Fruit fly (Drosophila melanogaster) whole organism, adult: Measurements from ENCODE around the gene Dnaaf5.

Experiments used
- CG11617 ChIP-seq: fragments of 200-800 bp; sonication (Bioruptor generic); optimal IDR thresholded peaks from 2 replicates; lab custom pipeline; 2017; ENCODE audit warnings: mild to moderate bottlenecking, missing biosample characterization, missing genetic modification reagents, missing genetic modification characterization
- CG12768 ChIP-seq: fragments of 200-800 bp; sonication (Bioruptor generic); optimal IDR thresholded peaks from 2 replicates; lab custom pipeline; 2017; ENCODE audit warnings: missing biosample characterization, missing genetic modification characterization, mild to moderate bottlenecking, moderate library complexity, missing genetic modification reagents
- CG14711 ChIP-seq: fragments of 200-800 bp; sonication (Bioruptor generic); optimal IDR thresholded peaks from 2 replicates; lab custom pipeline; 2018; ENCODE audit warnings: missing biosample characterization, mild to moderate bottlenecking, missing genetic modification characterization, moderate library complexity
- CG1620 ChIP-seq: fragments of 200-800 bp; sonication (Bioruptor generic); optimal IDR thresholded peaks from 2 replicates; lab custom pipeline; 2016; ENCODE audit warnings: missing biosample characterization, missing genetic modification characterization
- CG33017 ChIP-seq: fragments of 200-800 bp; sonication (Bioruptor generic); optimal IDR thresholded peaks from 2 replicates; lab custom pipeline; 2018; ENCODE audit warnings: missing biosample characterization, mild to moderate bottlenecking, missing genetic modification characterization, moderate library complexity
- CG5204 ChIP-seq: fragments of 200-800 bp; sonication (Bioruptor generic); optimal IDR thresholded peaks from 2 replicates; lab custom pipeline; 2016; ENCODE audit warnings: missing biosample characterization, missing genetic modification characterization
- CG7045 ChIP-seq: fragments of 200-800 bp; sonication (Bioruptor generic); optimal IDR thresholded peaks from 2 replicates; lab custom pipeline; 2017; ENCODE audit warnings: missing biosample characterization, mild to moderate bottlenecking, missing genetic modification characterization
- CG7101 ChIP-seq: fragments of 200-800 bp; sonication (Bioruptor generic); optimal IDR thresholded peaks from 2 replicates; lab custom pipeline; 2018; ENCODE audit warnings: missing biosample characterization, mild to moderate bottlenecking, missing genetic modification characterization, moderate library complexity
- Clk ChIP-seq: fragments of 200-800 bp; sonication (Bioruptor generic); optimal IDR thresholded peaks from 2 replicates; lab custom pipeline; 2017; ENCODE audit warnings: missing biosample characterization, missing genetic modification characterization
- Crg-1 ChIP-seq: fragments of 200-800 bp; sonication (Bioruptor generic); optimal IDR thresholded peaks from 2 replicates; lab custom pipeline; 2016; ENCODE audit warnings: missing biosample characterization, missing genetic modification characterization
- Hr96 ChIP-seq: fragments of 200-800 bp; sonication (Bioruptor generic); optimal IDR thresholded peaks from 2 replicates; lab custom pipeline; 2016; ENCODE audit warnings: missing biosample characterization, missing genetic modification characterization
- Mnt ChIP-seq: fragments of 200-800 bp; sonication (Bioruptor generic); optimal IDR thresholded peaks from 2 replicates; lab custom pipeline; 2016; ENCODE audit warnings: missing biosample characterization, mild to moderate bottlenecking, missing genetic modification characterization
- bab1 ChIP-seq: fragments of 200-800 bp; sonication (Bioruptor generic); optimal IDR thresholded peaks from 3 replicates; lab custom pipeline; 2019; ENCODE audit warnings: missing biosample characterization, mild to moderate bottlenecking, missing genetic modification characterization, moderate library complexity
- cic ChIP-seq: fragments of 200-800 bp; sonication (Bioruptor generic); optimal IDR thresholded peaks from 2 replicates; lab custom pipeline; 2017; ENCODE audit warnings: missing biosample characterization, mild to moderate bottlenecking, missing genetic modification characterization, moderate library complexity
- cnc ChIP-seq, 2 experiments: fragments of >200 bp; optimal IDR thresholded peaks; 2 replicates each; lab custom pipeline; 2017
- kay ChIP-seq: fragments of 200-800 bp; sonication (Bioruptor generic); peaks from one replicate; lab custom pipeline; 2016; ENCODE audit warnings: missing biosample characterization, missing genetic modification characterization, borderline replicate concordance
- ovo ChIP-seq: fragments of 200-800 bp; sonication (Bioruptor generic); optimal IDR thresholded peaks from 2 replicates; lab custom pipeline; 2016; ENCODE audit warnings: missing biosample characterization, missing genetic modification characterization
- pad ChIP-seq: fragments of 200-800 bp; sonication (Bioruptor generic); optimal IDR thresholded peaks from 3 replicates; lab custom pipeline; 2017; ENCODE audit warnings: missing biosample characterization, missing genetic modification characterization, mild to moderate bottlenecking, moderate library complexity, missing genetic modification reagents
- tj ChIP-seq: fragments of 200-800 bp; sonication (Bioruptor generic); optimal IDR thresholded peaks from 3 replicates; lab custom pipeline; 2017; ENCODE audit warnings: missing biosample characterization, mild to moderate bottlenecking, missing genetic modification characterization, moderate library complexity
- toe ChIP-seq: fragments of 200-800 bp; sonication (Bioruptor generic); optimal IDR thresholded peaks from 2 replicates; lab custom pipeline; 2016; ENCODE audit warnings: missing biosample characterization, missing genetic modification characterization

Dnaaf5 gene

DNA sequence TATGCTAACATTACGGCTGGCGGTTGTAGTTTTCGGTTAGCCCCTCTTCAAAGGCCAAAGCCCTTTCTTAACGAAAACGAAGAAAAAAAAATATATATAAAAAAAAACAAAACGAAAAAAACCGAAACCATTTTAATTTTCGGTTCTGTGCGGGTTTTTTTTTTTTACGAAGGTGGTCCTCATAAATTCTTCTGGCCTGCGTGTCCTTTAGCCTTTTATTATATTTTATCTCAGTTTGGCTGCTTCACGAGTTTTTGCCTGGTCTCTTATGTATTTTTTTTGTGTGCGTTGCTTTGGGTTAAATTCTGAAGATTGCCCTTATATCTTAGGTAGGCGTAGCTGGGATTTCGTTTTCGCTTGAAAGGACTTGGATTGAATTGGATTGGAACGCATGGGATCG is 37.0 kb upstream of the Dnaaf5 start:
- TF ChIP-seq Crg-1 (no peak), CG7101 (no peak), Clk (GFP tag; lab: Kevin White, UChicago) (no peak), tj (GFP tag; lab: Kevin White, UChicago) (no peak), kay (GFP tag; lab: Kevin White, UChicago) (peak; percentile 37), CG33017 (tag; lab: Kevin White, UChicago) (no peak), toe (no peak), CG12768 (no peak)

- TF ChIP-seq toe (no peak), CG11617 (GFP tag; lab: Kevin White, UChicago) (no peak), cnc (optimal IDR thresholded peaks at IDR 0.05; lab: Kevin White, UChicago) (no peak), ovo (GFP tag; lab: Kevin White, UChicago) (no peak), CG1620 (GFP tag; lab: Kevin White, UChicago) (no peak), pad (GFP tag; lab: Kevin White, UChicago) (no peak), Crg-1 (no peak), CG5204 (GFP tag; lab: Kevin White, UChicago) (no peak), bab1 (GFP tag; lab: Kevin White, UChicago) (no peak)
These were observed 36.3 kb upstream of the Dnaaf5 start for dm6 chr3R:14397927-14398326.

DNA sequence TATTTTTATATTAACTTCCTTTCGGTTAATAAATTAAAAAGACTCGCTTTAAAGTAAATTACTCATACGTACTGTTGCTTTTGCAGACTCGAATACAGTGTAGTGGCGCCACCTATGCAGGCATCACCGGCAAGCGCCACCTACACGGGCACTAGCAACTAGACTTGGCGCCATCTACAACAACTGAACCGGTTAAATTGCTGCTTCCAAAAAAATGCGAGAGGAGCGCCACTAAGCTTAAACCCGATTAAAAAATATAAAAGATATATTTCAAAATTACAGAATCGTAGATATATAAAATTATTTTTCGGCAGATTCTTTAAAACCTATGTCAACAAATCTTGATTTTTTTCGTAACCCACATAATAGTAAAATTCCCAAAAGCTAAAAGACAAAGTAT is 29.7 kb upstream of the Dnaaf5 start:
- TF ChIP-seq CG12768 (peak; percentile 3), cnc (optimal IDR thresholded peaks at IDR 0.05; lab: Kevin White, UChicago) (no peak), CG11617 (GFP tag; lab: Kevin White, UChicago) (no peak), CG5204 (GFP tag; lab: Kevin White, UChicago) (peak; percentile 30), CG33017 (tag; lab: Kevin White, UChicago) (no peak), toe (peak; percentile 80), Mnt (GFP tag; lab: Kevin White, UChicago) (peak; percentile 47), CG1620 (GFP tag; lab: Kevin White, UChicago) (peak; percentile 43), Clk (GFP tag; lab: Kevin White, UChicago) (no peak), CG14711 (peak; percentile 56), cic (GFP tag; lab: Kevin White, UChicago) (no peak), tj (GFP tag; lab: Kevin White, UChicago) (no peak), CG7045 (GFP tag; lab: Kevin White, UChicago) (peak; percentile 74), pad (GFP tag; lab: Kevin White, UChicago) (peak; percentile 74), ovo (GFP tag; lab: Kevin White, UChicago) (peak; percentile 41), Crg-1 (peak; percentile 53), bab1 (GFP tag; lab: Kevin White, UChicago) (peak; percentile 35), Hr96 (peak; percentile 66), CG7101 (peak; percentile 67)

DNA sequence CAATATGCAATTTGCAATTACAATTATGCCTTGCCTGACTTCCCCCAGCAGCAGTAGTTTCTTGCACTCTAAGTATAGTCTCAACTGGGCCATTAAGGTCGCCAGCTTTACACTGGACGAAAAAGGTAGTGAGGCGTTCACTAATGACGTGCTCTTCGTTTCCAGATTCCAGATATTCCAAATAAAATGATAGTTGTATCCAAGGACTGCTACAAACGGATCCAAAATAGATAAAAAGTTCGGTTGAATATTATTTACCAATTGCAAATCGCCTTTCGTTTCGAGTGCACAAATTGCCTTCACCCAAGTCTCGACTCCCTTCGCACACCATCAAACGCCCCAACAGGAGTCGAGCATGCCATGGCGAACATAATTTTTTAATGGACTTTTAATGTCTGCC is 28.9 kb upstream of the Dnaaf5 start:
- TF ChIP-seq CG5204 (GFP tag; lab: Kevin White, UChicago) (no peak), tj (GFP tag; lab: Kevin White, UChicago) (no peak)

DNA sequence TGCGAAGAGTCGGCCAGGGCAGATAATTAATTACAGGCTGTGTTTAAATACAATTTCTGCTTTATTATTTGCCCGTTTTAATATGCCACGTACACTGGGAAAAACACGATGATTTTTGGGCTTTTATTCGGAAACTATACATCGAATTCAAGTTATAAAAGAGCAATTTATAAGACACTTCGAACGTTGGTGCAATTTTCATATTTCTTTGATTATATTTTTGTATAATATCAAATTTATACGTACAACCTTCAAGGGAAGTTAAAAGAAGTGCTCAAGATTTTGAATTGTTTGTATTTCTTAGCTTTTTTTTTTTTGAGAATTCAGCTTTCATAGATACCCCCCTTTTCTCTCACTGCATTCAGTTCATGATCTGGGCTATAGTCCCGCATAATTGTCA is 27.7 kb upstream of the Dnaaf5 start:
- no peak for TF ChIP-seq tj (GFP tag; lab: Kevin White, UChicago)
- TF ChIP-seq CG33017 (tag; lab: Kevin White, UChicago) = no peak
- TF ChIP-seq CG11617 (GFP tag; lab: Kevin White, UChicago) = no peak
- no peak for TF ChIP-seq CG1620 (GFP tag; lab: Kevin White, UChicago)
- TF ChIP-seq CG7045 (GFP tag; lab: Kevin White, UChicago) = no peak
- no peak for TF ChIP-seq CG7101
- no peak for TF ChIP-seq ovo (GFP tag; lab: Kevin White, UChicago)
- no peak for TF ChIP-seq Clk (GFP tag; lab: Kevin White, UChicago)
- no peak for TF ChIP-seq Hr96
- TF ChIP-seq Crg-1 = no peak

- TF ChIP-seq cic (GFP tag; lab: Kevin White, UChicago) (no peak), CG7101 (no peak), pad (GFP tag; lab: Kevin White, UChicago) (no peak), Mnt (GFP tag; lab: Kevin White, UChicago) (no peak), CG5204 (GFP tag; lab: Kevin White, UChicago) (no peak), cnc (optimal IDR thresholded peaks at IDR 0.05; lab: Kevin White, UChicago) (no peak), Hr96 (no peak)
These were observed 26.3 kb upstream of the Dnaaf5 start for dm6 chr3R:14387840-14388239.

- TF ChIP-seq ovo (GFP tag; lab: Kevin White, UChicago) = no peak
These were observed 24.7 kb upstream of the Dnaaf5 start for dm6 chr3R:14386088-14386822.
